Worm (Caenorhabditis elegans) whole organism, young adult: ENCODE data around the gene Y32H12A.8.

Experiments used
- B0035.1 ChIP-seq: sonication (generic microtip); optimal IDR thresholded peaks from 2 replicates; lab custom pipeline; 2016; ENCODE audit warnings: missing genetic modification characterization, mild to moderate bottlenecking, missing compliant biosample characterization, missing genotype, missing genetic modification reagents
- C06A6.2 ChIP-seq: fragments of 200-800 bp; sonication (Bioruptor generic); conservative IDR thresholded peaks from 2 replicates; pipeline ENCODE4 v1.3.6; 2022; ENCODE audit warnings: missing genetic modification characterization, missing compliant biosample characterization
- F22D6.2 ChIP-seq: sonication (generic microtip); optimal IDR thresholded peaks from 2 replicates; lab custom pipeline; 2016; ENCODE audit warnings: mild to moderate bottlenecking, missing genetic modification characterization, missing compliant biosample characterization
- F33H1.4 ChIP-seq: fragments of 200-800 bp; sonication (Bioruptor generic); IDR thresholded peaks from 2 replicates; pipeline ENCODE4 v1.3.6; 2022; ENCODE audit warnings: missing genetic modification reagents, missing genetic modification characterization, missing compliant biosample characterization
- F37B4.10 ChIP-seq: fragments of 200-800 bp; sonication (Bioruptor generic); IDR thresholded peaks from 2 replicates; pipeline ENCODE4 v1.3.6; 2022; ENCODE audit warnings: missing genetic modification characterization, missing compliant biosample characterization
- F49E8.2 ChIP-seq: sonication (generic microtip); optimal IDR thresholded peaks from 3 replicates; lab custom pipeline; 2017; ENCODE audit warnings: missing genetic modification characterization, mild to moderate bottlenecking, missing compliant biosample characterization, antibody characterized with exemption, moderate library complexity; ENCODE audit not compliant: insufficient read depth
- F52B5.7 ChIP-seq: sonication (generic microtip); optimal IDR thresholded peaks from 2 replicates; lab custom pipeline; 2016; ENCODE audit warnings: mild to moderate bottlenecking, missing genetic modification characterization, missing compliant biosample characterization
- K11D2.4 ChIP-seq: fragments of 200-800 bp; sonication (Bioruptor generic); IDR thresholded peaks from 2 replicates; pipeline ENCODE4 v1.3.6; 2022; ENCODE audit warnings: missing genetic modification reagents, missing genetic modification characterization, missing compliant biosample characterization
- Y79H2A.3 ChIP-seq: fragments of 200-800 bp; sonication (Bioruptor generic); conservative IDR thresholded peaks from 2 replicates; pipeline ENCODE4 v1.3.6; 2022; ENCODE audit warnings: missing genetic modification reagents, missing genetic modification characterization, missing compliant biosample characterization
- ZK185.1 ChIP-seq: sonication (generic microtip); optimal IDR thresholded peaks from 2 replicates; lab custom pipeline; 2016; ENCODE audit warnings: mild to moderate bottlenecking, missing genetic modification characterization, missing compliant biosample characterization; ENCODE audit not compliant: poor library complexity, severe bottlenecking
- ama-1 ChIP-seq, 3 experiments: fragments of 150-350 bp in 1 of 3; sonication (generic microtip) in 2 of 3; optimal IDR thresholded peaks; 2 replicates each; lab custom pipeline; 2014 to 2018; ENCODE audit warnings: missing biosample characterization in 2 of 3, missing genetic modification characterization in 2 of 3, missing genetic modification reagents in 2 of 3
- aptf-3 ChIP-seq: fragments of 200-800 bp; sonication (Bioruptor generic); IDR thresholded peaks from 2 replicates; pipeline ENCODE4 v1.3.6; 2022; ENCODE audit warnings: missing genetic modification characterization, missing compliant biosample characterization
- atf-7 ChIP-seq: sonication (generic microtip); optimal IDR thresholded peaks from 2 replicates; lab custom pipeline; 2017; ENCODE audit warnings: mild to moderate bottlenecking, missing genetic modification characterization, missing compliant biosample characterization
- athp-1 ChIP-seq: sonication (generic microtip); optimal IDR thresholded peaks from 2 replicates; lab custom pipeline; 2017; ENCODE audit warnings: mild to moderate bottlenecking, missing genetic modification characterization, missing compliant biosample characterization
- attf-3 ChIP-seq: fragments of 200-800 bp; sonication (Bioruptor generic); conservative IDR thresholded peaks from 2 replicates; pipeline ENCODE4 v1.3.6; 2022; ENCODE audit warnings: missing genetic modification reagents, missing genetic modification characterization, missing compliant biosample characterization
- attf-5 ChIP-seq: fragments of 200-800 bp; sonication (Bioruptor generic); optimal IDR thresholded peaks from 2 replicates; lab custom pipeline; 2018; ENCODE audit warnings: mild to moderate bottlenecking, missing genetic modification characterization, missing compliant biosample characterization
- attf-6 ChIP-seq: fragments of 200-800 bp; sonication (Bioruptor generic); IDR thresholded peaks from 2 replicates; pipeline ENCODE4 v1.3.6; 2022; ENCODE audit warnings: missing genetic modification reagents, missing genetic modification characterization, missing compliant biosample characterization
- cebp-2 ChIP-seq: fragments of 200-800 bp; sonication (Bioruptor generic); IDR thresholded peaks from 2 replicates; pipeline ENCODE4 v1.3.6; 2022; ENCODE audit warnings: missing genetic modification characterization, missing compliant biosample characterization
- chd-7 ChIP-seq: sonication (generic microtip); optimal IDR thresholded peaks from 2 replicates; lab custom pipeline; 2016; ENCODE audit warnings: mild to moderate bottlenecking, missing genetic modification characterization, moderate library complexity, missing compliant biosample characterization
- die-1 ChIP-seq: sonication (generic microtip); optimal IDR thresholded peaks from 2 replicates; lab custom pipeline; 2016; ENCODE audit warnings: missing genotype, mild to moderate bottlenecking, missing genetic modification characterization, missing compliant biosample characterization
- dpl-1 ChIP-seq: fragments of 150-350 bp; optimal IDR thresholded peaks from 2 replicates; lab custom pipeline; 2014; ENCODE audit warnings: missing biosample characterization, missing genetic modification reagents, missing genetic modification characterization
- efl-1 ChIP-seq: fragments of 150-350 bp; optimal IDR thresholded peaks from 2 replicates; lab custom pipeline; 2014; ENCODE audit warnings: missing biosample characterization, missing genetic modification reagents, missing genetic modification characterization
- egl-18 ChIP-seq: fragments of 200-800 bp; sonication (Bioruptor generic); IDR thresholded peaks from 2 replicates; pipeline ENCODE4 v1.3.6; 2022; ENCODE audit warnings: missing genetic modification reagents, missing genetic modification characterization, missing compliant biosample characterization
- ets-4 ChIP-seq: fragments of 200-800 bp; sonication (Bioruptor generic); optimal IDR thresholded peaks from 2 replicates; lab custom pipeline; 2018; ENCODE audit warnings: mild to moderate bottlenecking, missing genetic modification characterization, missing compliant biosample characterization
- hlh-12 ChIP-seq: sonication (generic microtip); optimal IDR thresholded peaks from 2 replicates; lab custom pipeline; 2016; ENCODE audit warnings: missing genetic modification characterization, missing compliant biosample characterization
- hmg-20 ChIP-seq: fragments of 200-800 bp; sonication (Bioruptor generic); IDR thresholded peaks from 2 replicates; pipeline ENCODE4 v1.3.6; 2022; ENCODE audit warnings: missing genetic modification reagents, missing genetic modification characterization, missing compliant biosample characterization
- hsf-1 ChIP-seq: fragments of 200-800 bp; sonication (Bioruptor generic); IDR thresholded peaks from 2 replicates; pipeline ENCODE4 v1.3.6; 2022; ENCODE audit warnings: missing genetic modification reagents, missing genetic modification characterization, missing compliant biosample characterization
- lag-1 ChIP-seq: fragments of 200-800 bp; sonication (Bioruptor generic); IDR thresholded peaks from 2 replicates; pipeline ENCODE4 v1.3.6; 2022; ENCODE audit warnings: missing genetic modification reagents, missing genetic modification characterization, missing compliant biosample characterization
- lin-35 ChIP-seq, 3 experiments: fragments of 150-350 bp in 2 of 3; sonication (generic microtip) in 1 of 3; optimal IDR thresholded peaks; 2 replicates each; lab custom pipeline; 2014 to 2018; ENCODE audit warnings: missing biosample characterization in 3 of 3, missing genetic modification characterization in 3 of 3, missing genetic modification reagents in 3 of 3
- lin-40 ChIP-seq: sonication (generic microtip); optimal IDR thresholded peaks from 2 replicates; lab custom pipeline; 2016; ENCODE audit warnings: missing genetic modification characterization, mild to moderate bottlenecking, missing compliant biosample characterization, missing genotype, missing genetic modification reagents
- mcd-1 ChIP-seq: fragments of 200-800 bp; sonication (Bioruptor generic); IDR thresholded peaks from 2 replicates; pipeline ENCODE4 v1.3.6; 2022; ENCODE audit warnings: missing genetic modification reagents, missing genetic modification characterization, missing compliant biosample characterization
- nfya-1 ChIP-seq: sonication (generic microtip); optimal IDR thresholded peaks from 2 replicates; lab custom pipeline; 2017; ENCODE audit warnings: antibody characterized with exemption, missing compliant biosample characterization, missing genetic modification characterization, borderline replicate concordance; ENCODE audit not compliant: insufficient read depth
- nfyb-1 ChIP-seq: fragments of 200-800 bp; sonication (Bioruptor generic); IDR thresholded peaks from 2 replicates; pipeline ENCODE4 v1.3.6; 2022; ENCODE audit warnings: missing genetic modification reagents, missing genetic modification characterization, missing compliant biosample characterization
- nhr-179 ChIP-seq: sonication (generic microtip); optimal IDR thresholded peaks from 2 replicates; lab custom pipeline; 2016; ENCODE audit warnings: mild to moderate bottlenecking, missing genetic modification characterization, missing compliant biosample characterization
- nhr-27 ChIP-seq: fragments of 200-800 bp; sonication (Bioruptor generic); optimal IDR thresholded peaks from 2 replicates; lab custom pipeline; 2018; ENCODE audit warnings: mild to moderate bottlenecking, missing genetic modification characterization, moderate library complexity, missing compliant biosample characterization
- nhr-90 ChIP-seq: sonication (generic microtip); optimal IDR thresholded peaks from 2 replicates; lab custom pipeline; 2016; ENCODE audit warnings: missing genotype, mild to moderate bottlenecking, missing genetic modification characterization, missing compliant biosample characterization
- pha-4 ChIP-seq: fragments of 150-350 bp; sonication (generic microtip); optimal IDR thresholded peaks from 2 replicates; lab custom pipeline; 2014; ENCODE audit warnings: missing biosample characterization, missing genetic modification reagents, missing genetic modification characterization
- rec-8 ChIP-seq, 2 experiments: sonication (generic microtip); optimal IDR thresholded peaks; 2 replicates each; lab custom pipeline; 2016; ENCODE audit warnings: mild to moderate bottlenecking in 2 of 2, missing genetic modification characterization in 2 of 2, missing genetic modification reagents in 2 of 2, missing genotype in 2 of 2, missing biosample characterization in 1 of 2, missing compliant biosample characterization in 1 of 2, moderate library complexity in 1 of 2
- snpc-1.3 ChIP-seq: sonication (generic microtip); optimal IDR thresholded peaks from 2 replicates; lab custom pipeline; 2017; ENCODE audit warnings: missing genetic modification characterization, mild to moderate bottlenecking, missing compliant biosample characterization, antibody characterized with exemption, moderate library complexity, missing genotype, missing genetic modification reagents; ENCODE audit not compliant: insufficient read depth
- snpc-4 ChIP-seq, 5 experiments: fragments of 150-350 bp in 1 of 5; sonication (generic microtip) in 4 of 5; optimal IDR thresholded peaks; 2 replicates each; lab custom pipeline; 2014 to 2018; ENCODE audit warnings: missing genetic modification characterization in 5 of 5, missing biosample characterization in 3 of 5, antibody characterized with exemption in 2 of 5, mild to moderate bottlenecking in 2 of 5, missing compliant biosample characterization in 2 of 5, missing genotype in 2 of 5, moderate library complexity in 2 of 5, missing genetic modification reagents in 1 of 5
- tbp1 ChIP-seq: fragments of 200-800 bp; sonication (Bioruptor generic); optimal IDR thresholded peaks from 2 replicates; lab custom pipeline; 2018; ENCODE audit warnings: mild to moderate bottlenecking, missing genetic modification characterization, missing compliant biosample characterization
- tbx-9 ChIP-seq: sonication (generic microtip); optimal IDR thresholded peaks from 2 replicates; lab custom pipeline; 2016; ENCODE audit warnings: borderline replicate concordance, missing genetic modification characterization, inconsistent platforms, missing compliant biosample characterization
- tlf-1 ChIP-seq: fragments of 200-800 bp; sonication (Bioruptor generic); optimal IDR thresholded peaks from 2 replicates; lab custom pipeline; 2018; ENCODE audit warnings: mild to moderate bottlenecking, missing genetic modification characterization, missing compliant biosample characterization
- unc-130 ChIP-seq: sonication (generic microtip); optimal IDR thresholded peaks from 2 replicates; lab custom pipeline; 2016; ENCODE audit warnings: missing genetic modification reagents, missing genetic modification characterization, missing compliant biosample characterization
- ztf-26 ChIP-seq: sonication (generic microtip); optimal IDR thresholded peaks from 2 replicates; lab custom pipeline; 2017; ENCODE audit warnings: missing genetic modification characterization, missing compliant biosample characterization
- ztf-28 ChIP-seq: fragments of 200-800 bp; sonication (Bioruptor generic); IDR thresholded peaks from 2 replicates; pipeline ENCODE4 v1.3.6; 2022; ENCODE audit warnings: missing genetic modification reagents, missing genetic modification characterization, missing compliant biosample characterization
- ztf-3 ChIP-seq: fragments of 200-800 bp; sonication (Bioruptor generic); optimal IDR thresholded peaks from 2 replicates; lab custom pipeline; 2018; ENCODE audit warnings: mild to moderate bottlenecking, missing genetic modification characterization, missing compliant biosample characterization
- ztf-6 ChIP-seq: fragments of 200-800 bp; sonication (Bioruptor generic); IDR thresholded peaks from 2 replicates; pipeline ENCODE4 v1.3.6; 2022; ENCODE audit warnings: missing genetic modification reagents, missing genetic modification characterization, missing compliant biosample characterization

The Y32H12A.8 gene

ce11 chrIII:5406314-5406713 lies 477 bp upstream of the Y32H12A.8 start (continued):
- no peak for TF ChIP-seq ama-1 (optimal IDR thresholded peaks at IDR 0.05; lab: Kevin White, UChicago)
- no peak for TF ChIP-seq ama-1 (GFP tag; optimal IDR thresholded peaks at IDR 0.05; lab: Kevin White, UChicago)
- TF ChIP-seq C06A6.2 (GFP tag; lab: Robert Waterston, UW) = no peak
- TF ChIP-seq nhr-179 (tag; lab: Kevin White, UChicago) = no peak
- no peak for TF ChIP-seq B0035.1 (tag; lab: Kevin White, UChicago)
- no peak for TF ChIP-seq Y79H2A.3 (GFP tag; lab: Robert Waterston, UW)
- TF ChIP-seq snpc-4 (GFP tag; optimal IDR thresholded peaks at IDR 0.05; lab: Kevin White, UChicago) = no peak
- TF ChIP-seq snpc-4 (tag; optimal IDR thresholded peaks at IDR 0.05; lab: Kevin White, UChicago) = no peak
- no peak for TF ChIP-seq nhr-90 (tag; lab: Kevin White, UChicago)
- TF ChIP-seq nfyb-1 = no peak
- no peak for TF ChIP-seq tbp1 (GFP tag; lab: Kevin White, UChicago)
- no peak for TF ChIP-seq lag-1 (GFP tag; lab: Robert Waterston, UW)
- TF ChIP-seq nfya-1 (tag; lab: Kevin White, UChicago) = no peak
- TF ChIP-seq attf-3 = no peak
- no peak for TF ChIP-seq nhr-27 (tag; lab: Kevin White, UChicago)
- no peak for TF ChIP-seq tlf-1 (GFP tag; lab: Kevin White, UChicago)
- no peak for TF ChIP-seq cebp-2
- TF ChIP-seq F49E8.2 (tag; lab: Kevin White, UChicago) = no peak
- peak; percentile 39; the same call in 1 of the 2 replicates for TF ChIP-seq mcd-1 (GFP tag; lab: Robert Waterston, UW)
- no peak for TF ChIP-seq chd-7
- TF ChIP-seq dpl-1 (GFP tag; lab: Kevin White, UChicago) = peak; percentile 19
- no peak for TF ChIP-seq atf-7 (tag; lab: Kevin White, UChicago)
- TF ChIP-seq lin-40 = no peak
- no peak for TF ChIP-seq F22D6.2 (tag; lab: Kevin White, UChicago)
- no peak for TF ChIP-seq snpc-1.3 (tag; lab: Kevin White, UChicago)
- TF ChIP-seq ets-4 = no peak
- TF ChIP-seq F33H1.4 (GFP tag; lab: Robert Waterston, UW) = no peak; the same call in 1 of the 2 replicates
- TF ChIP-seq ztf-28 (GFP tag; lab: Robert Waterston, UW) = no peak
- no peak for TF ChIP-seq rec-8 (tag; optimal IDR thresholded peaks at IDR 0.05; lab: Kevin White, UChicago)
- no peak for TF ChIP-seq K11D2.4 (GFP tag; lab: Robert Waterston, UW)
- TF ChIP-seq lin-35 (GFP tag; optimal IDR thresholded peaks at IDR 0.05; lab: Kevin White, UChicago) = no peak
- 0 out of 2 replicates have a peak, but pooled peaks have one; percentile 11 for TF ChIP-seq hsf-1
- TF ChIP-seq unc-130 = no peak
- no peak for TF ChIP-seq ZK185.1 (tag; lab: Kevin White, UChicago)
- no peak for TF ChIP-seq athp-1 (tag; lab: Kevin White, UChicago)
- no peak for TF ChIP-seq attf-5 (GFP tag; lab: Kevin White, UChicago)
- no peak for TF ChIP-seq hlh-12 (tag; lab: Kevin White, UChicago)
- no peak for TF ChIP-seq attf-6 (GFP tag; lab: Robert Waterston, UW)
- TF ChIP-seq ztf-26 = no peak
- TF ChIP-seq aptf-3 (GFP tag; lab: Robert Waterston, UW) = peak; percentile 100
- no peak for TF ChIP-seq ztf-6 (GFP tag; lab: Robert Waterston, UW)
- no peak for TF ChIP-seq tbx-9 (tag; lab: Kevin White, UChicago)
- no peak for TF ChIP-seq egl-18 (GFP tag; lab: Robert Waterston, UW)
- TF ChIP-seq F52B5.7 (tag; lab: Kevin White, UChicago) = no peak
- no peak for TF ChIP-seq ztf-3
- TF ChIP-seq die-1 = peak; percentile 7
- TF ChIP-seq efl-1 = peak; percentile 85
- no peak for TF ChIP-seq hmg-20
- no peak for TF ChIP-seq F37B4.10 (GFP tag; lab: Robert Waterston, UW)
- no peak for TF ChIP-seq pha-4 (tag; lab: Kevin White, UChicago)
